Worm (Caenorhabditis elegans): Measurements from ENCODE around the gene T19C9.8.
A peak's percentile ranks its signal among the peaks of the same experiment; 100 is the strongest.
"Not testable (repeated sequence)": the region's sequence is repeated elsewhere in the genome, so short reads cannot be mapped to it uniquely, and the experiment has no call there.

Gene T19C9.8

DNA sequence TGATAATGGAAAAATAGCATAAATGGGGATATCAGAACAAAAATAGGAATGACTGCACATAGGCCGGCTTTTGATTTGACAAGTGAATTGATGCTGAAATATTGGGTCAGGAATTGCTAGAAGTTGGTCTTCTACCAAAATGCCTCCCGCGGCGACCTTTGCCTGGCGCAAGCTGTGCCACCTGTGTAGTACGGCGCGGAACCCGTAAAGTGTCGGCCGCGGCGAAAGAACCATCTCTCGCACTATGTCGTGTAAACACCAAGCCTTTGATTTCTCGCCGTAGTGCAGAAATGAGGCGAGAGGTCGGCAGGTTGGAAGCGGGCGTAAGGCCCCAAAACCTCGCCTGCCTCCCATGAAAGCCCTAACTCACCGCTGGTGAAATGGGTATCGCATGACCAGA, 22.5 kb downstream of the T19C9.8 start:
- TF ChIP-seq pag-3 (tag; optimal IDR thresholded peaks at IDR 0.05; ENCODE audit: borderline replicate concordance) (peak; percentile 43), sox-4 (tag; optimal IDR thresholded peaks at IDR 0.05) (no peak), eyg-1 (tag; optimal IDR thresholded peaks at IDR 0.05) (no peak)

DNA sequence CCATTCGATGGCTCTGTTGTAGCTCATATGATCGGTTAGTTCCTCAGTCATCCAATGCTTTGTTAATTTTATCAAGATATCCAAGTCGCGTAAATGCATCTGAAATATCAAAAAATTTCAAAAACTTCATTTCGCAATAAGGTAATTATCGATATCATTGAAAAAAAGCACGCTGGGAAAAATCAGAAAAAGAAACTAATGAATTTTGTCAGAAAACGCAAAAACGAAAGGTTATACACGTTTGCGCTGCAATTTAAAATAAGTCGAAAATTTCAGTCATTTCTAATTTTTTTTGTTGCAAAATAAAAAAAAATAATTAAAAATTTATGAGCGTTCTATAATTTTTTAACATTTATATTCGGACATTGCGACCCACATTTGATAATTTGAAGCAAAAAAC, 26.0 kb downstream of the T19C9.8 start, which contains the start of gene K10G4.3:
Gene K10G4.3 (minus strand): TSS at position 101 of the 400 bp plus-strand sequence.
- not testable (repeated sequence) for TF ChIP-seq ceh-24, odd-2, lim-6 (tag; optimal IDR thresholded peaks at IDR 0.05)

DNA sequence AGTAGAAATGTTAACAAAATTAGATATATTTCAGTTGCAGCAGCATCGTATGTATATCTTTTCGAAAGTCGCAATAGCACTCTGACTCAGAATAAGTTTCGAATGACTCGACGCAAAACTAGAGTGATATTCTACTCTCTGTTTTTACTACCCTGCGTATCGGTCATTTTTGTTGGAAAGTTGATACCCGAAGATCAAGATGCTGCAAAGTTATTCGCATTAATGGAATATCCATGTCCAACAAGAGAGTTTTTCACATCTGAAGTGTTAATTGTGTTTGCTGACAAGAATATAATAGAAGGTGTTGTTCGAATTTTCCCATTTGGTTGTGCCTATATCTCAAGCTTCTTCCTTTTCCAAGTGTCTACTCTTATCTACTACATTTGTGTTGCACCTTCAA, 33.2 kb downstream of the T19C9.8 start:
- no peak for TF ChIP-seq C38D4.7 (GFP tag; optimal IDR thresholded peaks at IDR 0.05)
- no peak for TF ChIP-seq fkh-6 (tag; optimal IDR thresholded peaks at IDR 0.05)
- no peak for TF ChIP-seq sox-4 (tag; optimal IDR thresholded peaks at IDR 0.05)
- TF ChIP-seq ceh-45 (GFP tag; IDR thresholded peaks at IDR 0.05), result no peak
- TF ChIP-seq C08G9.2 (tag; optimal IDR thresholded peaks at IDR 0.05), result no peak
- no peak for TF ChIP-seq ets-4 (tag; optimal IDR thresholded peaks at IDR 0.05)
- TF ChIP-seq gmeb-2 (tag; optimal IDR thresholded peaks at IDR 0.05), result no peak
- no peak for TF ChIP-seq pros-1 (tag; optimal IDR thresholded peaks at IDR 0.05)
- no peak for TF ChIP-seq ztf-16 (tag; optimal IDR thresholded peaks at IDR 0.05)
- TF ChIP-seq pax-1 (tag; optimal IDR thresholded peaks at IDR 0.05), result no peak
- TF ChIP-seq hlh-8 (tag; optimal IDR thresholded peaks at IDR 0.05), result no peak
- no peak for TF ChIP-seq unc-55 (GFP tag; optimal IDR thresholded peaks at IDR 0.05)
- no peak for TF ChIP-seq pat-9 (tag; optimal IDR thresholded peaks at IDR 0.05)
- TF ChIP-seq sox-2 (GFP tag; IDR thresholded peaks at IDR 0.05), result no peak
- TF ChIP-seq elt-4 (tag; optimal IDR thresholded peaks at IDR 0.05), result no peak
- no peak for TF ChIP-seq syd-9 (tag; optimal IDR thresholded peaks at IDR 0.05)
- no peak for TF ChIP-seq dve-1 (tag; optimal IDR thresholded peaks at IDR 0.05)
- TF ChIP-seq tbx-2 (tag; optimal IDR thresholded peaks at IDR 0.05), result no peak
- no peak for TF ChIP-seq ceh-18 (tag; optimal IDR thresholded peaks at IDR 0.05)

DNA sequence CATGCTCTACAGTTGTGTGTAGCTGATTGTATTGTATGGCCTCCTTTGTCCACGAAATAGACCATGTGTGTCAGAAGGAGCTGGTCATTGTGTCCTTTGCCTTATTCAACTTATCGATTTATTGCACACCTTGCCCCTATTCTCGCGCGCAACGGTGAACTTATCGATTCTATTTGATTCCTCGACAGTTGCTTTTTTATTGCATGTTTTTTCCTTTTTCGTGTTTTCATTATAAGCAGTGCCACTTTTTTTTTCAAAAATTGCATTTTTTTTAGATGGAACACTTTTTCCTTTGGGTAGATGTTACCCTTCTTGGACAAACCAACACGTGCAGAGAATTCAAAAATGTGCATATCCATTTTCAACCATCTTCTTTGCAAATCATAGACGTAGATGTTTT, 34.4 kb downstream of the T19C9.8 start, which contains the start of gene K10G4.10:
Gene K10G4.10 (plus strand): TSS at position 301 of the 400 bp plus-strand sequence.
- no peak for TF ChIP-seq pat-9 (tag; optimal IDR thresholded peaks at IDR 0.05)
- no peak for TF ChIP-seq eyg-1 (tag; optimal IDR thresholded peaks at IDR 0.05)
- no peak for TF ChIP-seq fax-1 (tag; optimal IDR thresholded peaks at IDR 0.05)

ce11 chrV:17284159-17284558, 45.3 kb downstream of the T19C9.8 start:
- TF ChIP-seq eyg-1 (tag; optimal IDR thresholded peaks at IDR 0.05) (no peak), hlh-15 (tag; optimal IDR thresholded peaks at IDR 0.05) (no peak), unc-86 (tag; optimal IDR thresholded peaks at IDR 0.05) (no peak), K02D7.2 (tag; optimal IDR thresholded peaks at IDR 0.05) (no peak), syd-9 (tag; optimal IDR thresholded peaks at IDR 0.05) (no peak), C38D4.7 (GFP tag; optimal IDR thresholded peaks at IDR 0.05) (no peak), fax-1 (tag; optimal IDR thresholded peaks at IDR 0.05) (no peak), pat-9 (tag; optimal IDR thresholded peaks at IDR 0.05) (no peak), nhr-11 (tag; optimal IDR thresholded peaks at IDR 0.05) (no peak), lim-6 (tag; optimal IDR thresholded peaks at IDR 0.05) (no peak), ceh-22 (tag; optimal IDR thresholded peaks at IDR 0.05) (no peak), ceh-45 (GFP tag; IDR thresholded peaks at IDR 0.05) (no peak), ztf-16 (tag; optimal IDR thresholded peaks at IDR 0.05) (no peak), tbx-2 (tag; optimal IDR thresholded peaks at IDR 0.05) (no peak), ceh-6 (GFP tag; optimal IDR thresholded peaks at IDR 0.05) (no peak), ets-4 (tag; optimal IDR thresholded peaks at IDR 0.05) (no peak)

Measured in whole organism, late embryonic.